Worm (Caenorhabditis elegans) whole organism, L4 larva: ENCODE measurements around the gene R05F9.9.

Source experiments
- D1046.2 ChIP-seq: fragments of 200-800 bp; sonication (Bioruptor generic); IDR thresholded peaks from 2 replicates; pipeline ENCODE4 v1.3.6; 2022; ENCODE audit warnings: missing genetic modification characterization, missing compliant biosample characterization
- T20F7.1 ChIP-seq: fragments of 200-800 bp; sonication (Bioruptor generic); optimal IDR thresholded peaks from 2 replicates; lab custom pipeline; 2018; ENCODE audit warnings: mild to moderate bottlenecking, missing genetic modification characterization, missing compliant biosample characterization
- T26A8.4 ChIP-seq: fragments of 200-800 bp; sonication (Bioruptor generic); IDR thresholded peaks from 2 replicates; pipeline ENCODE4 v1.3.6; 2022; ENCODE audit warnings: missing genetic modification characterization, missing compliant biosample characterization
- Y48G9A.11 ChIP-seq: fragments of 200-800 bp; sonication (Bioruptor generic); IDR thresholded peaks from 2 replicates; pipeline ENCODE4 v1.3.6; 2022; ENCODE audit warnings: missing genetic modification reagents, missing genetic modification characterization, missing compliant biosample characterization
- ZK337.2 ChIP-seq: fragments of 200-800 bp; sonication (Bioruptor generic); IDR thresholded peaks from 2 replicates; pipeline ENCODE4 v1.3.6; 2022; ENCODE audit warnings: missing genetic modification reagents, missing genetic modification characterization, missing compliant biosample characterization
- ceh-20 ChIP-seq: fragments of 200-800 bp; sonication (Bioruptor generic); IDR thresholded peaks from 2 replicates; pipeline ENCODE4 v1.3.6; 2022; ENCODE audit warnings: missing genetic modification reagents, missing genetic modification characterization, missing compliant biosample characterization
- ceh-28 ChIP-seq: fragments of 150-350 bp; optimal IDR thresholded peaks from 2 replicates; lab custom pipeline; 2014; ENCODE audit warnings: missing biosample characterization, missing genetic modification reagents, missing genetic modification characterization
- ceh-32 ChIP-seq: sonication (generic microtip); optimal IDR thresholded peaks from 2 replicates; lab custom pipeline; 2016; ENCODE audit warnings: mild to moderate bottlenecking, missing genetic modification characterization, missing compliant biosample characterization; ENCODE audit not compliant: poor library complexity
- ceh-62 ChIP-seq: sonication (generic microtip); optimal IDR thresholded peaks from 2 replicates; lab custom pipeline; 2017; ENCODE audit warnings: missing biosample characterization, missing genetic modification characterization
- daf-12 ChIP-seq: fragments of 150-350 bp; optimal IDR thresholded peaks from 2 replicates; lab custom pipeline; 2014; ENCODE audit warnings: missing biosample characterization, missing genetic modification reagents, missing genetic modification characterization
- daf-16 ChIP-seq, 3 experiments: sonication (generic microtip); optimal IDR thresholded peaks; 2 replicates each; lab custom pipeline; 2016 to 2017; ENCODE audit warnings: missing genetic modification characterization in 3 of 3, missing genetic modification reagents in 3 of 3, mild to moderate bottlenecking in 2 of 3, missing compliant biosample characterization in 2 of 3, missing biosample characterization in 1 of 3, moderate library complexity in 1 of 3
- daf-8 ChIP-seq: fragments of 200-800 bp; sonication (Bioruptor generic); IDR thresholded peaks from 2 replicates; pipeline ENCODE4 v1.3.6; 2022; ENCODE audit warnings: missing genetic modification characterization, missing compliant biosample characterization
- dmd-6 ChIP-seq: fragments of 200-800 bp; sonication (Bioruptor generic); IDR thresholded peaks from 2 replicates; pipeline ENCODE4 v1.3.6; 2022; ENCODE audit warnings: missing genetic modification reagents, missing genetic modification characterization, missing compliant biosample characterization
- dve-1 ChIP-seq: sonication (generic microtip); optimal IDR thresholded peaks from 2 replicates; lab custom pipeline; 2017; ENCODE audit warnings: antibody characterized with exemption, mild to moderate bottlenecking, missing genetic modification characterization, missing compliant biosample characterization; ENCODE audit not compliant: insufficient read depth
- egl-27 ChIP-seq: sonication (generic microtip); optimal IDR thresholded peaks from 3 replicates; lab custom pipeline; 2017; ENCODE audit warnings: missing biosample characterization, missing genetic modification reagents, missing genetic modification characterization
- fkh-10 ChIP-seq: fragments of 150-350 bp; optimal IDR thresholded peaks from 2 replicates; lab custom pipeline; 2014; ENCODE audit warnings: missing biosample characterization, missing genetic modification reagents, missing genetic modification characterization
- fos-1 ChIP-seq: fragments of 150-350 bp; optimal IDR thresholded peaks from 2 replicates; lab custom pipeline; 2014; ENCODE audit warnings: missing biosample characterization, missing genetic modification characterization
- hlh-11 ChIP-seq: fragments of 200-800 bp; sonication (Bioruptor generic); optimal IDR thresholded peaks from 2 replicates; lab custom pipeline; 2018; ENCODE audit warnings: mild to moderate bottlenecking, missing genetic modification characterization, missing compliant biosample characterization
- hlh-30 ChIP-seq: sonication (generic microtip); optimal IDR thresholded peaks from 2 replicates; lab custom pipeline; 2017; ENCODE audit warnings: antibody characterized with exemption, mild to moderate bottlenecking, missing genetic modification characterization, missing compliant biosample characterization; ENCODE audit not compliant: insufficient read depth
- hmg-1.1 ChIP-seq: fragments of 200-800 bp; sonication (Bioruptor generic); IDR thresholded peaks from 2 replicates; pipeline ENCODE4 v1.3.6; 2022; ENCODE audit warnings: missing genetic modification reagents, missing genetic modification characterization, missing compliant biosample characterization
- jun-1 ChIP-seq: fragments of 150-350 bp; optimal IDR thresholded peaks from 2 replicates; lab custom pipeline; 2014; ENCODE audit warnings: missing biosample characterization, missing genetic modification reagents, missing genetic modification characterization
- lin-1 ChIP-seq: fragments of 200-800 bp; sonication (Bioruptor generic); IDR thresholded peaks from 2 replicates; pipeline ENCODE4 v1.3.6; 2022; ENCODE audit warnings: missing genetic modification reagents, missing genetic modification characterization, missing compliant biosample characterization
- lin-13 ChIP-seq: fragments of 150-350 bp; optimal IDR thresholded peaks from 2 replicates; lab custom pipeline; 2014; ENCODE audit warnings: missing biosample characterization, missing genetic modification reagents, missing genetic modification characterization
- lin-15B ChIP-seq: fragments of 150-350 bp; sonication (generic microtip); optimal IDR thresholded peaks from 3 replicates; lab custom pipeline; 2014; ENCODE audit warnings: missing biosample characterization, missing genetic modification characterization
- lsy-2 ChIP-seq, 2 experiments: fragments of 150-350 bp in 1 of 2; sonication (generic microtip) in 1 of 2; optimal IDR thresholded peaks; 2 replicates each; lab custom pipeline; 2014 to 2017; ENCODE audit warnings: missing biosample characterization in 2 of 2, missing genetic modification characterization in 2 of 2
- madf-5 ChIP-seq, 2 experiments: fragments of 200-800 bp; sonication (Bioruptor generic); IDR thresholded peaks; 2 replicates each; pipeline ENCODE4 v1.3.6; 2022; ENCODE audit warnings: missing compliant biosample characterization in 2 of 2, missing genetic modification characterization in 2 of 2
- mdl-1 ChIP-seq, 2 experiments: fragments of 150-350 bp in 1 of 2; sonication (generic microtip) in 1 of 2; optimal IDR thresholded peaks; 2 replicates each; lab custom pipeline; 2014 to 2017; ENCODE audit warnings: missing biosample characterization in 2 of 2, missing genetic modification characterization in 2 of 2
- mdt-29 ChIP-seq: fragments of 200-800 bp; sonication (Bioruptor generic); IDR thresholded peaks from 2 replicates; pipeline ENCODE4 v1.3.6; 2022; ENCODE audit warnings: missing genetic modification reagents, missing genetic modification characterization, missing compliant biosample characterization
- mes-2 ChIP-seq: sonication (generic microtip); optimal IDR thresholded peaks from 2 replicates; lab custom pipeline; 2016; ENCODE audit warnings: missing genotype, mild to moderate bottlenecking, missing genetic modification characterization, missing compliant biosample characterization; ENCODE audit not compliant: poor library complexity, severe bottlenecking
- mxl-3 ChIP-seq: fragments of 200-800 bp; sonication (Bioruptor generic); optimal IDR thresholded peaks from 2 replicates; lab custom pipeline; 2018; ENCODE audit warnings: mild to moderate bottlenecking, missing genetic modification characterization, missing compliant biosample characterization
- nhr-111 ChIP-seq: fragments of 200-800 bp; sonication (Bioruptor generic); optimal IDR thresholded peaks from 2 replicates; lab custom pipeline; 2018; ENCODE audit warnings: mild to moderate bottlenecking, missing genetic modification characterization, missing compliant biosample characterization
- nhr-28 ChIP-seq: fragments of 150-350 bp; optimal IDR thresholded peaks from 2 replicates; lab custom pipeline; 2014; ENCODE audit warnings: missing biosample characterization, missing genetic modification characterization
- nhr-48 ChIP-seq: sonication (generic microtip); optimal IDR thresholded peaks from 2 replicates; lab custom pipeline; 2016; ENCODE audit warnings: mild to moderate bottlenecking, missing genetic modification characterization, missing compliant biosample characterization
- nhr-77 ChIP-seq: fragments of 150-350 bp; optimal IDR thresholded peaks from 2 replicates; lab custom pipeline; 2014; ENCODE audit warnings: missing biosample characterization, missing genetic modification characterization
- pha-4 ChIP-seq, 2 experiments: fragments of 150-350 bp in 1 of 2; fragments of 200-800 bp in 1 of 2; sonication (Bioruptor generic) in 1 of 2; IDR thresholded peaks in 1 of 2; optimal IDR thresholded peaks in 1 of 2; 2 replicates each; pipeline versions ENCODE4 v1.3.6 to Lab custom; 2014 to 2022; ENCODE audit warnings: missing genetic modification characterization in 2 of 2, missing genetic modification reagents in 2 of 2, missing biosample characterization in 1 of 2, missing compliant biosample characterization in 1 of 2
- pqm-1 ChIP-seq: sonication (generic microtip); optimal IDR thresholded peaks from 2 replicates; lab custom pipeline; 2017; ENCODE audit warnings: missing biosample characterization, missing genetic modification characterization
- sdz-12 ChIP-seq: fragments of 200-800 bp; sonication (Bioruptor generic); optimal IDR thresholded peaks from 2 replicates; lab custom pipeline; 2018; ENCODE audit warnings: mild to moderate bottlenecking, missing genetic modification characterization, missing compliant biosample characterization
- snpc-4 ChIP-seq: fragments of 150-350 bp; optimal IDR thresholded peaks from 2 replicates; lab custom pipeline; 2014; ENCODE audit warnings: missing biosample characterization, missing genetic modification characterization
- spr-1 ChIP-seq: sonication (generic microtip); optimal IDR thresholded peaks from 2 replicates; lab custom pipeline; 2016; ENCODE audit warnings: mild to moderate bottlenecking, missing genetic modification characterization, missing compliant biosample characterization
- unc-62 ChIP-seq, 3 experiments: fragments of 150-350 bp in 1 of 3; sonication (generic microtip); optimal IDR thresholded peaks in 2 of 3; peaks in 1 of 3; 1 replicate in 1 of 3; 2 replicates in 2 of 3; lab custom pipeline; 2014 to 2017; ENCODE audit warnings: missing biosample characterization in 3 of 3, missing genetic modification characterization in 3 of 3, missing genetic modification reagents in 3 of 3, missing genotype in 1 of 3
- zag-1 ChIP-seq: fragments of 150-350 bp; optimal IDR thresholded peaks from 2 replicates; lab custom pipeline; 2014; ENCODE audit warnings: missing biosample characterization, missing genetic modification characterization
- ztf-7 ChIP-seq: fragments of 150-350 bp; optimal IDR thresholded peaks from 2 replicates; lab custom pipeline; 2014; ENCODE audit warnings: missing biosample characterization, missing genetic modification characterization

R05F9.9 gene

DNA sequence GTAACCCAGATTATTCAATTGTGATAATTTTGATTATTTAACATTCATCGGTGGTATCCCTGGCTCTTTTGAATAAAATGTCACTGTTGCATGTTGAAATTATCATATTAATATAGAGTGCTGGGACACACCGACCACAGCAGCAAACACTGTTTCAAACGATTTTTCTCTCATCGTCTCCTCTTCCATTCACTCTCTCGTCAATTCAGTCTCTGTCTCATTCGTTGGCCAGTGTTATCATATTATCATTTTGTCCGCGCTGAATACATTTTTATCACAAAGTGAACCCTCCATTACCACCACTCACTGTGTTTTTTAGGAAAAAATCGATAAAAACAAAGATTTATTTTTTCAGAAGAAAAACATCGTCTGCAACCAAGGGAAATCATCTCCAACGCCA, 44.8 kb downstream of the R05F9.9 start:
- TF ChIP-seq nhr-77 (tag; lab: Kevin White, UChicago) (peak; percentile 23), daf-16 (GFP tag; optimal IDR thresholded peaks at IDR 0.05; lab: Kevin White, UChicago) (no peak), daf-16 (tag; optimal IDR thresholded peaks at IDR 0.05; lab: Kevin White, UChicago) (peak; percentile 81), mes-2 (tag; lab: Kevin White, UChicago) (peak; percentile 48), mxl-3 (GFP tag; lab: Kevin White, UChicago) (peak; percentile 61), T26A8.4 (no peak), mdl-1 (tag; optimal IDR thresholded peaks at IDR 0.05; lab: Kevin White, UChicago) (peak in 1 of 2 experiments; percentile 1), jun-1 (tag; lab: Kevin White, UChicago) (no peak), nhr-48 (tag; lab: Kevin White, UChicago) (no peak), madf-5 (GFP tag; IDR thresholded peaks at IDR 0.05; lab: Robert Waterston, UW) (no peak), ZK337.2 (GFP tag; lab: Robert Waterston, UW) (no peak), pqm-1 (tag; lab: Kevin White, UChicago) (peak; percentile 83), spr-1 (tag; lab: Kevin White, UChicago) (no peak), ztf-7 (no peak), fos-1 (tag; lab: Kevin White, UChicago) (no peak), daf-12 (no peak), Y48G9A.11 (GFP tag; lab: Robert Waterston, UW) (no peak), fkh-10 (GFP tag; lab: Kevin White, UChicago) (no peak), hmg-1.1 (GFP tag; lab: Robert Waterston, UW) (no peak), unc-62 (GFP tag; optimal IDR thresholded peaks at IDR 0.05 in 1 of 2; lab: Kevin White, UChicago) (peak in 1 of 2 experiments; percentile 20), unc-62 (tag; optimal IDR thresholded peaks at IDR 0.05; lab: Kevin White, UChicago) (no peak), hlh-11 (tag; lab: Kevin White, UChicago) (peak; percentile 67), dve-1 (peak; percentile 48), dmd-6 (peak; percentile 52; the same call in 1 of the 2 replicates), hlh-30 (peak; percentile 36), lin-13 (GFP tag; lab: Kevin White, UChicago) (no peak), ceh-28 (peak; percentile 5), ceh-20 (GFP tag; lab: Robert Waterston, UW) (no peak; the same call in 1 of the 2 replicates), lsy-2 (tag; optimal IDR thresholded peaks at IDR 0.05; lab: Kevin White, UChicago) (peak in 1 of 2 experiments; percentile 27), egl-27 (tag; lab: Kevin White, UChicago) (no peak), lin-15B (no peak), D1046.2 (no peak), daf-8 (GFP tag; lab: Robert Waterston, UW) (no peak), pha-4 (GFP tag; IDR thresholded peaks at IDR 0.05; lab: Robert Waterston, UW) (no peak), pha-4 (tag; optimal IDR thresholded peaks at IDR 0.05; lab: Kevin White, UChicago) (peak; percentile 47), sdz-12 (GFP tag; lab: Kevin White, UChicago) (no peak), ceh-32 (tag; lab: Kevin White, UChicago) (no peak), zag-1 (no peak), mdt-29 (no peak), snpc-4 (tag; lab: Kevin White, UChicago) (no peak), nhr-111 (no peak), lin-1 (GFP tag; lab: Robert Waterston, UW) (no peak), T20F7.1 (no peak), nhr-28 (tag; lab: Kevin White, UChicago) (peak; percentile 78), ceh-62 (tag; lab: Kevin White, UChicago) (no peak)
